Worm (Caenorhabditis elegans) whole organism, L3 larva: ENCODE measurements around the gene K02D10.4.

Experiments used
- ZK546.5 ChIP-seq: sonication (generic microtip); optimal IDR thresholded peaks from 2 replicates; lab custom pipeline; 2017; ENCODE audit warnings: missing biosample characterization, missing genetic modification characterization
- aly-2 ChIP-seq: fragments of 150-350 bp; optimal IDR thresholded peaks from 2 replicates; lab custom pipeline; 2014; ENCODE audit warnings: missing biosample characterization, missing genetic modification characterization
- ama-1 ChIP-seq: fragments of 150-350 bp; optimal IDR thresholded peaks from 2 replicates; lab custom pipeline; 2018
- ceh-16 ChIP-seq: sonication (generic microtip); optimal IDR thresholded peaks from 2 replicates; lab custom pipeline; 2017; ENCODE audit warnings: missing biosample characterization, missing genetic modification characterization
- ceh-28 ChIP-seq: fragments of 150-350 bp; optimal IDR thresholded peaks from 2 replicates; lab custom pipeline; 2014; ENCODE audit warnings: missing biosample characterization, missing genetic modification reagents, missing genetic modification characterization
- ceh-82 ChIP-seq: fragments of 150-350 bp; optimal IDR thresholded peaks from 2 replicates; lab custom pipeline; 2014; ENCODE audit warnings: missing biosample characterization, missing genetic modification characterization
- ceh-9 ChIP-seq: sonication (generic microtip); optimal IDR thresholded peaks from 2 replicates; lab custom pipeline; 2018; ENCODE audit warnings: missing biosample characterization, missing genetic modification characterization
- daf-12 ChIP-seq: fragments of 150-350 bp; optimal IDR thresholded peaks from 2 replicates; lab custom pipeline; 2014; ENCODE audit warnings: missing biosample characterization, missing genetic modification reagents, missing genetic modification characterization
- egl-27 ChIP-seq: sonication (generic microtip); optimal IDR thresholded peaks from 4 replicates; lab custom pipeline; 2017; ENCODE audit warnings: missing biosample characterization, missing genetic modification reagents, missing genetic modification characterization
- egl-5 ChIP-seq: fragments of 150-350 bp; optimal IDR thresholded peaks from 2 replicates; lab custom pipeline; 2017; ENCODE audit warnings: missing biosample characterization, missing genetic modification reagents, missing genetic modification characterization, inconsistent platforms
- elt-1 ChIP-seq: fragments of 150-350 bp; optimal IDR thresholded peaks from 2 replicates; lab custom pipeline; 2014; ENCODE audit warnings: missing biosample characterization, missing genetic modification characterization
- elt-2 ChIP-seq: sonication (generic microtip); optimal IDR thresholded peaks from 2 replicates; lab custom pipeline; 2016; ENCODE audit warnings: missing genetic modification reagents, mild to moderate bottlenecking, missing genetic modification characterization, missing compliant biosample characterization
- elt-3 ChIP-seq, 3 experiments: fragments of 150-350 bp in 1 of 3; sonication (generic microtip) in 2 of 3; optimal IDR thresholded peaks; 2 replicates in 2 of 3; 4 replicates in 1 of 3; lab custom pipeline; 2014 to 2017; ENCODE audit warnings: missing biosample characterization in 3 of 3, missing genetic modification characterization in 3 of 3
- eor-1 ChIP-seq, 2 experiments: fragments of 150-350 bp; optimal IDR thresholded peaks; 2 replicates each; lab custom pipeline; 2014 to 2018; ENCODE audit warnings: missing biosample characterization in 2 of 2, missing genetic modification characterization in 2 of 2
- fkh-2 ChIP-seq: fragments of 150-350 bp; optimal IDR thresholded peaks from 2 replicates; lab custom pipeline; 2014; ENCODE audit warnings: missing biosample characterization, missing genetic modification reagents, missing genetic modification characterization
- fos-1 ChIP-seq: fragments of 150-350 bp; optimal IDR thresholded peaks from 2 replicates; lab custom pipeline; 2014; ENCODE audit warnings: missing biosample characterization, missing genetic modification characterization
- hmg-11 ChIP-seq: sonication (generic microtip); optimal IDR thresholded peaks from 2 replicates; lab custom pipeline; 2016; ENCODE audit warnings: missing genetic modification characterization, missing compliant biosample characterization
- lin-15B ChIP-seq: fragments of 150-350 bp; optimal IDR thresholded peaks from 2 replicates; lab custom pipeline; 2014; ENCODE audit warnings: missing biosample characterization, missing genetic modification characterization
- lin-39 ChIP-seq: fragments of 150-350 bp; optimal IDR thresholded peaks from 2 replicates; lab custom pipeline; 2018; ENCODE audit warnings: missing biosample characterization, missing genetic modification reagents, missing genetic modification characterization
- mdl-1 ChIP-seq: fragments of 150-350 bp; optimal IDR thresholded peaks from 2 replicates; lab custom pipeline; 2014; ENCODE audit warnings: missing biosample characterization, missing genetic modification characterization
- nfya-1 ChIP-seq: sonication (generic microtip); optimal IDR thresholded peaks from 2 replicates; lab custom pipeline; 2017; ENCODE audit warnings: missing genetic modification characterization, mild to moderate bottlenecking, missing compliant biosample characterization, antibody characterized with exemption, moderate library complexity; ENCODE audit not compliant: insufficient read depth
- nhr-12 ChIP-seq: fragments of 150-350 bp; optimal IDR thresholded peaks from 2 replicates; lab custom pipeline; 2014; ENCODE audit warnings: missing biosample characterization, missing genetic modification characterization
- nhr-23 ChIP-seq: fragments of 150-350 bp; optimal IDR thresholded peaks from 2 replicates; lab custom pipeline; 2014; ENCODE audit warnings: missing biosample characterization, missing genetic modification reagents, missing genetic modification characterization
- nhr-25 ChIP-seq: sonication (generic microtip); optimal IDR thresholded peaks from 2 replicates; lab custom pipeline; 2017; ENCODE audit warnings: missing biosample characterization, missing genetic modification characterization
- nhr-28 ChIP-seq: fragments of 150-350 bp; optimal IDR thresholded peaks from 2 replicates; lab custom pipeline; 2014; ENCODE audit warnings: missing biosample characterization, missing genetic modification characterization
- nhr-43 ChIP-seq: sonication (generic microtip); optimal IDR thresholded peaks from 2 replicates; lab custom pipeline; 2016; ENCODE audit warnings: mild to moderate bottlenecking, missing genetic modification characterization, missing compliant biosample characterization; ENCODE audit not compliant: poor library complexity, severe bottlenecking
- pha-4 ChIP-seq: fragments of 150-350 bp; optimal IDR thresholded peaks from 2 replicates; lab custom pipeline; 2014; ENCODE audit warnings: missing biosample characterization, missing genetic modification reagents, missing genetic modification characterization
- pqm-1 ChIP-seq: fragments of 150-350 bp; optimal IDR thresholded peaks from 2 replicates; lab custom pipeline; 2017; ENCODE audit warnings: missing biosample characterization, missing genetic modification characterization, inconsistent platforms
- skn-1 ChIP-seq: fragments of 150-350 bp; optimal IDR thresholded peaks from 2 replicates; lab custom pipeline; 2014; ENCODE audit warnings: missing biosample characterization, missing genetic modification characterization
- tbx-2 ChIP-seq: sonication (generic microtip); optimal IDR thresholded peaks from 2 replicates; lab custom pipeline; 2016; ENCODE audit warnings: mild to moderate bottlenecking, missing genetic modification characterization, missing compliant biosample characterization
- unc-39 ChIP-seq: sonication (generic microtip); optimal IDR thresholded peaks from 4 replicates; lab custom pipeline; 2017; ENCODE audit warnings: missing biosample characterization, missing genetic modification characterization
- unc-62 ChIP-seq: fragments of 150-350 bp; sonication (generic microtip); optimal IDR thresholded peaks from 4 replicates; lab custom pipeline; 2014; ENCODE audit warnings: missing biosample characterization, missing genetic modification reagents, missing genetic modification characterization
- zag-1 ChIP-seq: fragments of 150-350 bp; optimal IDR thresholded peaks from 2 replicates; lab custom pipeline; 2014; ENCODE audit warnings: missing biosample characterization, missing genetic modification characterization
- ztf-4 ChIP-seq: fragments of 150-350 bp; optimal IDR thresholded peaks from 2 replicates; lab custom pipeline; 2014; ENCODE audit warnings: missing biosample characterization, missing genetic modification characterization

K02D10.4 gene

DNA sequence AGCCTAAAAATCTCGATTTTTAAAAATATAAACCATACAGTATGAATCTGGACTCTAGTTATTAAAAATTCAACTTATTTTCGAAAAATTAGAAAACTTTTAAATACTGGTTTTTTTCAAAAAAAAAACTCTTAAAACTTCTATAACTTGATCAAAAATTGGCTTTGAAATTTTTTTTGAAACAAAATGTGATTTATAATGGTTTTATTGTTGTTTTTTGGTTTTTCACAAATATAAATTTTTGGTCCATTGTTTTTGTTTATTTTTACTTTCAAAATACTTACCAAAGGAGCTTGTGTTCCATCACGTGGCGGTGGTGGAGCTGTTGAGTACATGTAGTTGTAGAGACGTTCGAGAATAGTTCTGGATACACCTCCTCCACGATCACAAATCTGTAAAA, 41.5 kb downstream of the K02D10.4 start:
- TF ChIP-seq ceh-9 (tag; lab: Kevin White, UChicago): no peak
- TF ChIP-seq lin-39 (tag; lab: Kevin White, UChicago): no peak
- no peak for TF ChIP-seq egl-5 (tag; lab: Kevin White, UChicago)
- no peak for TF ChIP-seq ceh-82 (tag; lab: Kevin White, UChicago)
- TF ChIP-seq ztf-4 (tag; lab: Kevin White, UChicago): no peak
- no peak for TF ChIP-seq hmg-11 (tag; lab: Kevin White, UChicago)
- TF ChIP-seq nhr-12: no peak
- no peak for TF ChIP-seq unc-39
- TF ChIP-seq aly-2 (tag; lab: Kevin White, UChicago): no peak
- no peak for TF ChIP-seq pqm-1 (tag; lab: Kevin White, UChicago)
- no peak for TF ChIP-seq lin-15B
- TF ChIP-seq ZK546.5 (tag; lab: Kevin White, UChicago): no peak
- TF ChIP-seq, all 47 proteins: peak for 0

DNA sequence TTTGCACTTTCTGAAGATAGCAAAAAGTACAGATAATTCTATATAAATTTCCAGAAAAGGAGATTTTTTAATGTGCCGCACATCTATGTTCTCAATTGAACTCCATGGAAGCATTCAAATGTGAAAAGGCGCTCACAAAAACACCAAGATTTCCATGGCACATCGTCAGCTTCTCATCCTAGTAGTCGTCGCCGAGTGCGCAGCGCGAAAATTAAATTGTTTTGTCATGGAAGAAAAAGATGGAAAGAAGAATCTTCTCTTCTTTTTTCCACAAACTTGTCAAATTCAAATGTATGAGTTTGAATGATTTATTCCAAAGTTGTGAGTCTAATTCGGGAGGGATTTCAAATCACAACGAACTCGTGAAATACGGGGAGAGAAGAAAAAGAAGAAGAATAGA, 42.4 kb downstream of the K02D10.4 start:
- TF ChIP-seq egl-27 (no peak), nhr-28 (no peak), ama-1 (no peak), nhr-23 (tag; lab: Kevin White, UChicago) (no peak), nhr-43 (tag; lab: Kevin White, UChicago) (no peak), aly-2 (tag; lab: Kevin White, UChicago) (no peak), lin-15B (no peak), ceh-28 (tag; lab: Kevin White, UChicago) (no peak), ZK546.5 (tag; lab: Kevin White, UChicago) (no peak), nfya-1 (no peak), pqm-1 (tag; lab: Kevin White, UChicago) (no peak), lin-39 (tag; lab: Kevin White, UChicago) (no peak), mdl-1 (tag; lab: Kevin White, UChicago) (no peak), elt-3 (tag; optimal IDR thresholded peaks at IDR 0.05; lab: Kevin White, UChicago) (no peak), skn-1 (no peak), ceh-16 (tag; lab: Kevin White, UChicago) (no peak), fkh-2 (tag; lab: Kevin White, UChicago) (no peak), ztf-4 (tag; lab: Kevin White, UChicago) (no peak)

DNA sequence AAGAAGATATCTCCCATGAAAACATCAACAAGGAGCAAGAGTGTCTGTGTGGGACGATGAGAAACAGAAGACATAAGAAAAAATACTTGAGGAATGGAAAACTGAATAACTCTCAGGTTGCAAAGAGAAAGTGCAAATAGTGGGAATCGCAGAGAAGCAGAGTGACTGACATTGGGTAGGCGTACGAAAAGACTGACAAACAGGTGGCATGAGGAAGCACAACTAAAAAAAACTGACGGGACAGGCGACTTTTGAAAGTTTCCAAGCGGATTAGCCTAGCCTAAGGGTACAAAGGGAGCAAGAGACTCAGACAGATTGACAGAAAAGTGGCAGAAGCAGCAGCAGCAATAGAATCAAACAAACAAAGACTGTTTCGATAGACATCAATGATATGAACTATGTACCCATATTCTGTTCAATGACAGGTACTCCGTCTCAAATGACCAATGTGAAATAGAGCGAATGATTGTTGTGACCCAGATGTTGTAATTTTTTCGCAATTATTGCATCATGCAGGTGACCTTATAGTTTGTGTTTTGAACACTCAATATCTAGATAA, 45.4 kb downstream of the K02D10.4 start:
- TF ChIP-seq egl-5 (tag; lab: Kevin White, UChicago): no peak
- peak; percentile 50 for TF ChIP-seq unc-62
- no peak for TF ChIP-seq ZK546.5 (tag; lab: Kevin White, UChicago)
- peak; percentile 59 for TF ChIP-seq elt-2
- TF ChIP-seq nhr-43 (tag; lab: Kevin White, UChicago): peak; percentile 79
- TF ChIP-seq tbx-2 (tag; lab: Kevin White, UChicago): no peak
- TF ChIP-seq eor-1 (tag; optimal IDR thresholded peaks at IDR 0.05; lab: Kevin White, UChicago): no peak
- TF ChIP-seq ceh-28 (tag; lab: Kevin White, UChicago): no peak
- TF ChIP-seq mdl-1 (tag; lab: Kevin White, UChicago): peak; percentile 6
- no peak for TF ChIP-seq ceh-16 (tag; lab: Kevin White, UChicago)
- peak; percentile 50 for TF ChIP-seq nfya-1
- peak; percentile 42 for TF ChIP-seq pqm-1 (tag; lab: Kevin White, UChicago)
- TF ChIP-seq pha-4 (tag; lab: Kevin White, UChicago): peak; percentile 8
- TF ChIP-seq daf-12 (tag; lab: Kevin White, UChicago): no peak
- no peak for TF ChIP-seq elt-1 (tag; lab: Kevin White, UChicago)
- TF ChIP-seq hmg-11 (tag; lab: Kevin White, UChicago): peak; percentile 24
- peak; percentile 80 for TF ChIP-seq nhr-23 (tag; lab: Kevin White, UChicago)
- TF ChIP-seq nhr-25 (tag; lab: Kevin White, UChicago): peak; percentile 82

DNA sequence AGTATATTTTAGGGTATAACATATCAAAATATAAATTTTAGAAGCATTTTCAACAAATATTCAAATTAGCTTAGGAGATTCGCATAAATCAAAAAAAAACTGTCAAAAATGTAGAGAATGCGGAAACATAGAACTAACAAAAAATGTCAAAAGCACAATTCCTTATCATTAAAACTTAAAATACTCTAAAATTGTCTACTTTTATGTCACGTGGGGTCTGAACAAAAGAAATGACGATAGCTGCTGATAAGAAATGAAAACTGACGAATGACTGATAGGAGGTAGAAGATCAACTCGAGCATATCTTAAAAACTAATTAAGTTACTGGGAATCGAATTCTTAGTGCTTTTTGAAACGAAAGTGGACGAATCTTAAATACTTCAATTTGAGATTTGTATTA, 46.1 kb downstream of the K02D10.4 start:
- TF ChIP-seq ceh-82 (tag; lab: Kevin White, UChicago): no peak
- peak; percentile 93 for TF ChIP-seq elt-2
- TF ChIP-seq mdl-1 (tag; lab: Kevin White, UChicago): peak; percentile 50
- no peak for TF ChIP-seq ceh-9 (tag; lab: Kevin White, UChicago)
- TF ChIP-seq zag-1 (tag; lab: Kevin White, UChicago): no peak
- peak; percentile 65 for TF ChIP-seq pqm-1 (tag; lab: Kevin White, UChicago)
- TF ChIP-seq fos-1: peak; percentile 4
